Worm (Caenorhabditis elegans) whole organism, L3 larva: ENCODE data around the gene rev-1.

Experiments
- ZK546.5 ChIP-seq: sonication (generic microtip); optimal IDR thresholded peaks from 2 replicates; lab custom pipeline; 2017; ENCODE audit warnings: missing biosample characterization, missing genetic modification characterization
- aly-2 ChIP-seq: fragments of 150-350 bp; optimal IDR thresholded peaks from 2 replicates; lab custom pipeline; 2014; ENCODE audit warnings: missing biosample characterization, missing genetic modification characterization
- ama-1 ChIP-seq: fragments of 150-350 bp; optimal IDR thresholded peaks from 2 replicates; lab custom pipeline; 2018
- ceh-16 ChIP-seq: sonication (generic microtip); optimal IDR thresholded peaks from 2 replicates; lab custom pipeline; 2017; ENCODE audit warnings: missing biosample characterization, missing genetic modification characterization
- ceh-28 ChIP-seq: fragments of 150-350 bp; optimal IDR thresholded peaks from 2 replicates; lab custom pipeline; 2014; ENCODE audit warnings: missing biosample characterization, missing genetic modification reagents, missing genetic modification characterization
- ceh-82 ChIP-seq: fragments of 150-350 bp; optimal IDR thresholded peaks from 2 replicates; lab custom pipeline; 2014; ENCODE audit warnings: missing biosample characterization, missing genetic modification characterization
- ceh-9 ChIP-seq: sonication (generic microtip); optimal IDR thresholded peaks from 2 replicates; lab custom pipeline; 2018; ENCODE audit warnings: missing biosample characterization, missing genetic modification characterization
- daf-12 ChIP-seq: fragments of 150-350 bp; optimal IDR thresholded peaks from 2 replicates; lab custom pipeline; 2014; ENCODE audit warnings: missing biosample characterization, missing genetic modification reagents, missing genetic modification characterization
- egl-5 ChIP-seq: fragments of 150-350 bp; optimal IDR thresholded peaks from 2 replicates; lab custom pipeline; 2017; ENCODE audit warnings: missing biosample characterization, missing genetic modification reagents, missing genetic modification characterization, inconsistent platforms
- elt-1 ChIP-seq: fragments of 150-350 bp; optimal IDR thresholded peaks from 2 replicates; lab custom pipeline; 2014; ENCODE audit warnings: missing biosample characterization, missing genetic modification characterization
- elt-2 ChIP-seq: sonication (generic microtip); optimal IDR thresholded peaks from 2 replicates; lab custom pipeline; 2016; ENCODE audit warnings: missing genetic modification reagents, mild to moderate bottlenecking, missing genetic modification characterization, missing compliant biosample characterization
- elt-3 ChIP-seq, 3 experiments: fragments of 150-350 bp in 1 of 3; sonication (generic microtip) in 2 of 3; optimal IDR thresholded peaks; 2 replicates in 2 of 3; 4 replicates in 1 of 3; lab custom pipeline; 2014 to 2017; ENCODE audit warnings: missing biosample characterization in 3 of 3, missing genetic modification characterization in 3 of 3
- fkh-10 ChIP-seq: sonication (generic microtip); optimal IDR thresholded peaks from 2 replicates; lab custom pipeline; 2017; ENCODE audit warnings: missing biosample characterization, missing genetic modification reagents, missing genetic modification characterization
- fkh-2 ChIP-seq: fragments of 150-350 bp; optimal IDR thresholded peaks from 2 replicates; lab custom pipeline; 2014; ENCODE audit warnings: missing biosample characterization, missing genetic modification reagents, missing genetic modification characterization
- fos-1 ChIP-seq: fragments of 150-350 bp; optimal IDR thresholded peaks from 2 replicates; lab custom pipeline; 2014; ENCODE audit warnings: missing biosample characterization, missing genetic modification characterization
- hmg-11 ChIP-seq: sonication (generic microtip); optimal IDR thresholded peaks from 2 replicates; lab custom pipeline; 2016; ENCODE audit warnings: missing genetic modification characterization, missing compliant biosample characterization
- jun-1 ChIP-seq: fragments of 150-350 bp; optimal IDR thresholded peaks from 2 replicates; lab custom pipeline; 2014; ENCODE audit warnings: missing biosample characterization, missing genetic modification reagents, missing genetic modification characterization
- lin-15B ChIP-seq: fragments of 150-350 bp; optimal IDR thresholded peaks from 2 replicates; lab custom pipeline; 2014; ENCODE audit warnings: missing biosample characterization, missing genetic modification characterization
- lin-39 ChIP-seq: fragments of 150-350 bp; optimal IDR thresholded peaks from 2 replicates; lab custom pipeline; 2018; ENCODE audit warnings: missing biosample characterization, missing genetic modification reagents, missing genetic modification characterization
- lsy-12 ChIP-seq: sonication (generic microtip); optimal IDR thresholded peaks from 2 replicates; lab custom pipeline; 2016; ENCODE audit warnings: mild to moderate bottlenecking, missing genetic modification characterization, missing compliant biosample characterization
- mml-1 ChIP-seq: fragments of 150-350 bp; sonication (generic microtip); optimal IDR thresholded peaks from 3 replicates; lab custom pipeline; 2014; ENCODE audit warnings: missing biosample characterization, missing genetic modification characterization
- nfya-1 ChIP-seq: sonication (generic microtip); optimal IDR thresholded peaks from 2 replicates; lab custom pipeline; 2017; ENCODE audit warnings: missing genetic modification characterization, mild to moderate bottlenecking, missing compliant biosample characterization, antibody characterized with exemption, moderate library complexity; ENCODE audit not compliant: insufficient read depth
- nhr-11 ChIP-seq: fragments of 150-350 bp; optimal IDR thresholded peaks from 2 replicates; lab custom pipeline; 2014; ENCODE audit warnings: missing biosample characterization, missing genetic modification characterization
- nhr-12 ChIP-seq: fragments of 150-350 bp; optimal IDR thresholded peaks from 2 replicates; lab custom pipeline; 2014; ENCODE audit warnings: missing biosample characterization, missing genetic modification characterization
- nhr-23 ChIP-seq: fragments of 150-350 bp; optimal IDR thresholded peaks from 2 replicates; lab custom pipeline; 2014; ENCODE audit warnings: missing biosample characterization, missing genetic modification reagents, missing genetic modification characterization
- nhr-237 ChIP-seq: fragments of 150-350 bp; optimal IDR thresholded peaks from 2 replicates; lab custom pipeline; 2014; ENCODE audit warnings: missing biosample characterization, missing genetic modification characterization
- nhr-25 ChIP-seq: sonication (generic microtip); optimal IDR thresholded peaks from 2 replicates; lab custom pipeline; 2017; ENCODE audit warnings: missing biosample characterization, missing genetic modification characterization
- nhr-28 ChIP-seq: fragments of 150-350 bp; optimal IDR thresholded peaks from 2 replicates; lab custom pipeline; 2014; ENCODE audit warnings: missing biosample characterization, missing genetic modification characterization
- nhr-43 ChIP-seq: sonication (generic microtip); optimal IDR thresholded peaks from 2 replicates; lab custom pipeline; 2016; ENCODE audit warnings: mild to moderate bottlenecking, missing genetic modification characterization, missing compliant biosample characterization; ENCODE audit not compliant: poor library complexity, severe bottlenecking
- nhr-67 ChIP-seq: fragments of 150-350 bp; optimal IDR thresholded peaks from 2 replicates; lab custom pipeline; 2014; ENCODE audit warnings: missing biosample characterization, missing genetic modification characterization
- nhr-76 ChIP-seq: fragments of 150-350 bp; sonication (generic microtip); optimal IDR thresholded peaks from 5 replicates; lab custom pipeline; 2014; ENCODE audit warnings: missing biosample characterization, missing genetic modification characterization
- nhr-77 ChIP-seq: fragments of 150-350 bp; optimal IDR thresholded peaks from 2 replicates; lab custom pipeline; 2014; ENCODE audit warnings: missing biosample characterization, missing genetic modification characterization
- pha-4 ChIP-seq: fragments of 150-350 bp; optimal IDR thresholded peaks from 2 replicates; lab custom pipeline; 2014; ENCODE audit warnings: missing biosample characterization, missing genetic modification reagents, missing genetic modification characterization
- sea-2 ChIP-seq: fragments of 150-350 bp; sonication (generic microtip); optimal IDR thresholded peaks from 4 replicates; lab custom pipeline; 2014; ENCODE audit warnings: missing biosample characterization, missing genetic modification reagents, missing genetic modification characterization
- skn-1 ChIP-seq: fragments of 150-350 bp; optimal IDR thresholded peaks from 2 replicates; lab custom pipeline; 2014; ENCODE audit warnings: missing biosample characterization, missing genetic modification characterization
- snpc-4 ChIP-seq: fragments of 150-350 bp; optimal IDR thresholded peaks from 2 replicates; lab custom pipeline; 2014; ENCODE audit warnings: missing biosample characterization, missing genetic modification characterization
- tbx-2 ChIP-seq: sonication (generic microtip); optimal IDR thresholded peaks from 2 replicates; lab custom pipeline; 2016; ENCODE audit warnings: mild to moderate bottlenecking, missing genetic modification characterization, missing compliant biosample characterization
- unc-39 ChIP-seq: sonication (generic microtip); optimal IDR thresholded peaks from 4 replicates; lab custom pipeline; 2017; ENCODE audit warnings: missing biosample characterization, missing genetic modification characterization
- unc-62 ChIP-seq: fragments of 150-350 bp; sonication (generic microtip); optimal IDR thresholded peaks from 4 replicates; lab custom pipeline; 2014; ENCODE audit warnings: missing biosample characterization, missing genetic modification reagents, missing genetic modification characterization
- zag-1 ChIP-seq: fragments of 150-350 bp; optimal IDR thresholded peaks from 2 replicates; lab custom pipeline; 2014; ENCODE audit warnings: missing biosample characterization, missing genetic modification characterization
- ztf-11 ChIP-seq: fragments of 150-350 bp; optimal IDR thresholded peaks from 2 replicates; lab custom pipeline; 2014; ENCODE audit warnings: missing biosample characterization, missing genetic modification characterization
- ztf-4 ChIP-seq: fragments of 150-350 bp; optimal IDR thresholded peaks from 2 replicates; lab custom pipeline; 2014; ENCODE audit warnings: missing biosample characterization, missing genetic modification characterization

Gene rev-1

ce11 chrII:7879266-7879718, 21.1 kb upstream of the rev-1 start, which contains the start of the genes vha-4 and T01H3.5:
vha-4 (minus strand) TSS chrII:7879316.
T01H3.5 (plus strand) TSS chrII:7879616.
- no peak for TF ChIP-seq aly-2 (tag; lab: Kevin White, UChicago)
- peak; percentile 52 for TF ChIP-seq hmg-11 (tag; lab: Kevin White, UChicago)
- TF ChIP-seq nhr-67 = no peak
- TF ChIP-seq lin-15B = peak; percentile 4
- TF ChIP-seq ztf-11 (tag; lab: Kevin White, UChicago) = no peak
- no peak for TF ChIP-seq daf-12
- TF ChIP-seq nhr-237 = no peak

ce11 chrII:7880373-7880862, 20.0 kb upstream of the rev-1 start, which contains the start of gene perm-1:
perm-1 (plus strand) TSS chrII:7880812.
- no peak for TF ChIP-seq elt-1
- no peak for TF ChIP-seq skn-1 (tag; lab: Kevin White, UChicago)
- no peak for TF ChIP-seq ceh-28 (tag; lab: Kevin White, UChicago)
- TF ChIP-seq ZK546.5 (tag; lab: Kevin White, UChicago) = no peak
- TF ChIP-seq fos-1 (tag; lab: Kevin White, UChicago) = no peak
- TF ChIP-seq nhr-23 = no peak
- TF ChIP-seq aly-2 (tag; lab: Kevin White, UChicago) = no peak
- no peak for TF ChIP-seq nhr-12 (tag; lab: Kevin White, UChicago)
- no peak for TF ChIP-seq tbx-2 (tag; lab: Kevin White, UChicago)
- no peak for TF ChIP-seq sea-2 (GFP tag; lab: Kevin White, UChicago)
- no peak for TF ChIP-seq nhr-25 (tag; lab: Kevin White, UChicago)
- no peak for TF ChIP-seq elt-3 (tag; optimal IDR thresholded peaks at IDR 0.05; lab: Kevin White, UChicago)
- no peak for TF ChIP-seq nhr-28 (tag; lab: Kevin White, UChicago)
- no peak for TF ChIP-seq nhr-77
- TF ChIP-seq lin-39 (tag; lab: Kevin White, UChicago) = no peak
- no peak for TF ChIP-seq ztf-4
- no peak for TF ChIP-seq nhr-237
- no peak for TF ChIP-seq nhr-43 (tag; lab: Kevin White, UChicago)
- no peak for TF ChIP-seq mml-1 (tag; lab: Kevin White, UChicago)

- no peak for TF ChIP-seq ceh-16 (tag; lab: Kevin White, UChicago)
- peak; percentile 18 for TF ChIP-seq hmg-11 (tag; lab: Kevin White, UChicago)
- peak; percentile 40 for TF ChIP-seq sea-2 (GFP tag; lab: Kevin White, UChicago)
- TF ChIP-seq nhr-25 (tag; lab: Kevin White, UChicago) = no peak
- peak; percentile 74 for TF ChIP-seq nfya-1 (tag; lab: Kevin White, UChicago)
- no peak for TF ChIP-seq nhr-23
- no peak for TF ChIP-seq ama-1 (lab: Kevin White, UChicago)
- TF ChIP-seq fkh-10 (GFP tag; lab: Kevin White, UChicago) = peak; percentile 31
- TF ChIP-seq daf-12 = no peak
- peak; percentile 60 for TF ChIP-seq lin-39 (tag; lab: Kevin White, UChicago)
- TF ChIP-seq ceh-28 (tag; lab: Kevin White, UChicago) = no peak
- TF ChIP-seq, all 47 proteins: peak for 5
Observed at ce11 chrII:7884898-7885297, 15.5 kb upstream of the rev-1 start.

ce11 chrII:7887295-7887694, 13.1 kb upstream of the rev-1 start:
- TF ChIP-seq lsy-12 (tag; lab: Kevin White, UChicago) = no peak
- TF ChIP-seq unc-39 (tag; lab: Kevin White, UChicago) = no peak
- TF ChIP-seq tbx-2 (tag; lab: Kevin White, UChicago) = no peak
- TF ChIP-seq fkh-10 (GFP tag; lab: Kevin White, UChicago) = peak; percentile 69
- TF ChIP-seq skn-1 (tag; lab: Kevin White, UChicago) = peak; percentile 19
- no peak for TF ChIP-seq mml-1 (tag; lab: Kevin White, UChicago)
- TF ChIP-seq nhr-76 (tag; lab: Kevin White, UChicago) = no peak
- TF ChIP-seq hmg-11 (tag; lab: Kevin White, UChicago) = peak; percentile 36
- TF ChIP-seq nhr-237 = no peak
- no peak for TF ChIP-seq ceh-9 (tag; lab: Kevin White, UChicago)
- peak; percentile 61 for TF ChIP-seq nhr-25 (tag; lab: Kevin White, UChicago)
- TF ChIP-seq nhr-12 (tag; lab: Kevin White, UChicago) = no peak
- no peak for TF ChIP-seq daf-12
- no peak for TF ChIP-seq nhr-77
- TF ChIP-seq nhr-28 (tag; lab: Kevin White, UChicago) = no peak
- TF ChIP-seq snpc-4 (tag; lab: Kevin White, UChicago) = peak; percentile 45
- peak; percentile 72 for TF ChIP-seq egl-5
- TF ChIP-seq unc-62 = no peak
- no peak for TF ChIP-seq ztf-4
- TF ChIP-seq lin-39 (tag; lab: Kevin White, UChicago) = peak; percentile 67
- TF ChIP-seq ama-1 (lab: Kevin White, UChicago) = peak; percentile 53
- peak; percentile 87 for TF ChIP-seq fkh-2 (tag; lab: Kevin White, UChicago)
- TF ChIP-seq fos-1 (tag; lab: Kevin White, UChicago) = no peak
- TF ChIP-seq ceh-28 (tag; lab: Kevin White, UChicago) = peak; percentile 8
- no peak for TF ChIP-seq ceh-82
- TF ChIP-seq nhr-11 (tag; lab: Kevin White, UChicago) = peak; percentile 91
- peak; percentile 1 for TF ChIP-seq nhr-23
- peak; percentile 63 for TF ChIP-seq nfya-1 (tag; lab: Kevin White, UChicago)
- no peak for TF ChIP-seq elt-2 (tag; lab: Kevin White, UChicago)
- peak; percentile 27 for TF ChIP-seq sea-2 (GFP tag; lab: Kevin White, UChicago)
- no peak for TF ChIP-seq zag-1 (tag; lab: Kevin White, UChicago)
- TF ChIP-seq elt-3 (tag; optimal IDR thresholded peaks at IDR 0.05; lab: Kevin White, UChicago) = no peak
- TF ChIP-seq pha-4 (tag; lab: Kevin White, UChicago) = peak; percentile 32
- peak; percentile 7 for TF ChIP-seq lin-15B
- no peak for TF ChIP-seq elt-1
- no peak for TF ChIP-seq ceh-16 (tag; lab: Kevin White, UChicago)
- peak; percentile 22 for TF ChIP-seq jun-1 (tag; lab: Kevin White, UChicago)
